Worm (Caenorhabditis elegans): Measurements from ENCODE around the gene wbp-2.

DNA sequence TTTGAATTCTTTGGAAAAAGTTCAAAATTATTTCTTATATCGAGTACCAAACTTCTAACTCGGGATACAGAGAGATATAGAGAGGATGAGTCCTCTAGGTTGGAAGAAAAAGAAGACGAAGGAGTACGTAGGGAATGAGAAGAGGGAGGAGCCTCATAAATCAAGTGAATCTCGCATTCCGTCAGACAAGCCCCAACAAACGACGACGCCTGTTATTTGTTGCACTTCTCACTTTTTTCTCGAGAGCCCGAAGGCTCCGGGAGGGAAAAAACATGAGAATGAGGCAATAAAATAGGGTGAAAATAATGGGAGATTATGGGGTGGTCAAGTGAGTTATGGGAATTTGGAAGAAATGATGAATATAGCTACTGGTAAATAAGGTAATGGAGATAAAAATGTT lies 29.9 kb upstream of the wbp-2 start:
- TF ChIP-seq tbx-37 (GFP tag; conservative IDR thresholded peaks at IDR 0.05) (no peak), ets-7 (tag; optimal IDR thresholded peaks at IDR 0.05) (no peak), hmbx-1 (tag; optimal IDR thresholded peaks at IDR 0.05) (no peak), ama-1 (optimal IDR thresholded peaks at IDR 0.05) (no peak)

All from whole organism, early embryonic.